Worm (Caenorhabditis elegans) whole organism, young adult: ENCODE measurements around the gene W10C6.2.

ENCODE experiments used
- F10E7.11 ChIP-seq: sonication (generic microtip); optimal IDR thresholded peaks from 2 replicates; lab custom pipeline; 2017; ENCODE audit warnings: mild to moderate bottlenecking, missing genetic modification characterization, moderate library complexity, missing compliant biosample characterization
- F39B2.1 ChIP-seq: fragments of 200-800 bp; sonication (Bioruptor generic); IDR thresholded peaks from 2 replicates; pipeline ENCODE4 v1.3.6; 2022; ENCODE audit warnings: missing genetic modification reagents, missing genetic modification characterization, missing compliant biosample characterization
- F49E8.2 ChIP-seq: sonication (generic microtip); optimal IDR thresholded peaks from 3 replicates; lab custom pipeline; 2017; ENCODE audit warnings: missing genetic modification characterization, mild to moderate bottlenecking, missing compliant biosample characterization, antibody characterized with exemption, moderate library complexity; ENCODE audit not compliant: insufficient read depth
- F57C9.4 ChIP-seq: sonication (generic microtip); optimal IDR thresholded peaks from 2 replicates; lab custom pipeline; 2017; ENCODE audit warnings: mild to moderate bottlenecking, missing genetic modification characterization, missing compliant biosample characterization
- K11D2.4 ChIP-seq: fragments of 200-800 bp; sonication (Bioruptor generic); IDR thresholded peaks from 2 replicates; pipeline ENCODE4 v1.3.6; 2022; ENCODE audit warnings: missing genetic modification reagents, missing genetic modification characterization, missing compliant biosample characterization
- K12H6.12 ChIP-seq: fragments of 200-800 bp; sonication (Bioruptor generic); optimal IDR thresholded peaks from 2 replicates; lab custom pipeline; 2018; ENCODE audit warnings: mild to moderate bottlenecking, missing genetic modification characterization, missing compliant biosample characterization
- Y53F4B.3 ChIP-seq: fragments of 200-800 bp; sonication (Bioruptor generic); IDR thresholded peaks from 2 replicates; pipeline ENCODE4 v1.3.6; 2022; ENCODE audit warnings: missing genetic modification reagents, missing genetic modification characterization, missing compliant biosample characterization
- ZK185.1 ChIP-seq: sonication (generic microtip); optimal IDR thresholded peaks from 2 replicates; lab custom pipeline; 2016; ENCODE audit warnings: mild to moderate bottlenecking, missing genetic modification characterization, missing compliant biosample characterization; ENCODE audit not compliant: poor library complexity, severe bottlenecking
- aptf-2 ChIP-seq: fragments of 200-800 bp; sonication (Bioruptor generic); conservative IDR thresholded peaks from 2 replicates; pipeline ENCODE4 v1.3.6; 2022; ENCODE audit warnings: missing genetic modification reagents, missing genetic modification characterization, missing compliant biosample characterization
- aptf-3 ChIP-seq: fragments of 200-800 bp; sonication (Bioruptor generic); IDR thresholded peaks from 2 replicates; pipeline ENCODE4 v1.3.6; 2022; ENCODE audit warnings: missing genetic modification characterization, missing compliant biosample characterization
- attf-5 ChIP-seq: fragments of 200-800 bp; sonication (Bioruptor generic); optimal IDR thresholded peaks from 2 replicates; lab custom pipeline; 2018; ENCODE audit warnings: mild to moderate bottlenecking, missing genetic modification characterization, missing compliant biosample characterization
- bed-1 ChIP-seq: fragments of 200-800 bp; sonication (Bioruptor generic); IDR thresholded peaks from 2 replicates; pipeline ENCODE4 v1.3.6; 2022; ENCODE audit warnings: missing genetic modification reagents, missing genetic modification characterization, missing compliant biosample characterization
- cebp-1 ChIP-seq, 2 experiments: fragments of 200-800 bp in 1 of 2; sonication (Bioruptor generic) in 1 of 2; sonication (generic microtip) in 1 of 2; IDR thresholded peaks in 1 of 2; optimal IDR thresholded peaks in 1 of 2; 2 replicates each; pipeline versions ENCODE4 v1.3.6 to Lab custom; 2017 to 2022; ENCODE audit warnings: missing compliant biosample characterization in 2 of 2, missing genetic modification characterization in 2 of 2, mild to moderate bottlenecking in 1 of 2, missing genetic modification reagents in 1 of 2, moderate library complexity in 1 of 2
- cebp-2 ChIP-seq: fragments of 200-800 bp; sonication (Bioruptor generic); IDR thresholded peaks from 2 replicates; pipeline ENCODE4 v1.3.6; 2022; ENCODE audit warnings: missing genetic modification characterization, missing compliant biosample characterization
- ceh-40 ChIP-seq: fragments of 200-800 bp; sonication (Bioruptor generic); IDR thresholded peaks from 2 replicates; pipeline ENCODE4 v1.3.6; 2022; ENCODE audit warnings: missing genetic modification characterization, missing compliant biosample characterization
- ceh-58 ChIP-seq: fragments of 200-800 bp; sonication (Bioruptor generic); IDR thresholded peaks from 2 replicates; pipeline ENCODE4 v1.3.6; 2022; ENCODE audit warnings: missing genetic modification characterization, missing compliant biosample characterization
- chd-7 ChIP-seq: sonication (generic microtip); optimal IDR thresholded peaks from 2 replicates; lab custom pipeline; 2016; ENCODE audit warnings: mild to moderate bottlenecking, missing genetic modification characterization, moderate library complexity, missing compliant biosample characterization
- die-1 ChIP-seq: sonication (generic microtip); optimal IDR thresholded peaks from 2 replicates; lab custom pipeline; 2016; ENCODE audit warnings: missing genotype, mild to moderate bottlenecking, missing genetic modification characterization, missing compliant biosample characterization
- dox-1 ChIP-seq: fragments of 200-800 bp; sonication (Bioruptor generic); IDR thresholded peaks from 2 replicates; pipeline ENCODE4 v1.3.6; 2022; ENCODE audit warnings: missing genetic modification reagents, missing genetic modification characterization, missing compliant biosample characterization
- dpff-1 ChIP-seq: sonication (generic microtip); optimal IDR thresholded peaks from 2 replicates; lab custom pipeline; 2017; ENCODE audit warnings: mild to moderate bottlenecking, missing genetic modification characterization, missing compliant biosample characterization
- dpl-1 ChIP-seq: fragments of 150-350 bp; optimal IDR thresholded peaks from 2 replicates; lab custom pipeline; 2014; ENCODE audit warnings: missing biosample characterization, missing genetic modification reagents, missing genetic modification characterization
- egl-18 ChIP-seq: fragments of 200-800 bp; sonication (Bioruptor generic); IDR thresholded peaks from 2 replicates; pipeline ENCODE4 v1.3.6; 2022; ENCODE audit warnings: missing genetic modification reagents, missing genetic modification characterization, missing compliant biosample characterization
- egrh-3 ChIP-seq: fragments of 200-800 bp; sonication (Bioruptor generic); IDR thresholded peaks from 2 replicates; pipeline ENCODE4 v1.3.6; 2022; ENCODE audit warnings: missing genetic modification reagents, missing genetic modification characterization, missing compliant biosample characterization
- ekl-4 ChIP-seq: fragments of 200-800 bp; sonication (Bioruptor generic); IDR thresholded peaks from 2 replicates; pipeline ENCODE4 v1.3.6; 2022; ENCODE audit warnings: missing genetic modification reagents, missing genetic modification characterization, missing compliant biosample characterization
- fkh-3 ChIP-seq: sonication (generic microtip); optimal IDR thresholded peaks from 2 replicates; lab custom pipeline; 2016; ENCODE audit warnings: mild to moderate bottlenecking, missing genetic modification characterization, missing compliant biosample characterization
- hlh-26 ChIP-seq: fragments of 200-800 bp; sonication (Bioruptor generic); conservative IDR thresholded peaks from 2 replicates; pipeline ENCODE4 v1.3.6; 2022; ENCODE audit warnings: missing genetic modification reagents, missing genetic modification characterization, missing compliant biosample characterization
- hrde-1 ChIP-seq: sonication (generic microtip); optimal IDR thresholded peaks from 2 replicates; lab custom pipeline; 2016; ENCODE audit warnings: missing genetic modification characterization, mild to moderate bottlenecking, missing compliant biosample characterization, moderate library complexity, missing genotype, missing genetic modification reagents, borderline replicate concordance
- hsf-1 ChIP-seq: fragments of 200-800 bp; sonication (Bioruptor generic); IDR thresholded peaks from 2 replicates; pipeline ENCODE4 v1.3.6; 2022; ENCODE audit warnings: missing genetic modification reagents, missing genetic modification characterization, missing compliant biosample characterization
- madf-8 ChIP-seq: fragments of 200-800 bp; sonication (Bioruptor generic); conservative IDR thresholded peaks from 2 replicates; pipeline ENCODE4 v1.3.6; 2022; ENCODE audit warnings: missing genetic modification reagents, missing genetic modification characterization, missing compliant biosample characterization
- mcd-1 ChIP-seq: fragments of 200-800 bp; sonication (Bioruptor generic); IDR thresholded peaks from 2 replicates; pipeline ENCODE4 v1.3.6; 2022; ENCODE audit warnings: missing genetic modification reagents, missing genetic modification characterization, missing compliant biosample characterization
- mel-28 ChIP-seq: sonication (generic microtip); optimal IDR thresholded peaks from 2 replicates; lab custom pipeline; 2016; ENCODE audit warnings: borderline replicate concordance, mild to moderate bottlenecking, missing genetic modification characterization, missing compliant biosample characterization
- mes-4 ChIP-seq: sonication (generic microtip); optimal IDR thresholded peaks from 2 replicates; lab custom pipeline; 2016; ENCODE audit warnings: missing genotype, missing genetic modification characterization, missing compliant biosample characterization
- mxl-1 ChIP-seq: sonication (generic microtip); optimal IDR thresholded peaks from 2 replicates; lab custom pipeline; 2016; ENCODE audit warnings: missing genetic modification characterization, missing compliant biosample characterization
- nfya-1 ChIP-seq: sonication (generic microtip); optimal IDR thresholded peaks from 2 replicates; lab custom pipeline; 2017; ENCODE audit warnings: antibody characterized with exemption, missing compliant biosample characterization, missing genetic modification characterization, borderline replicate concordance; ENCODE audit not compliant: insufficient read depth
- nfya-2 ChIP-seq: fragments of 200-800 bp; sonication (Bioruptor generic); IDR thresholded peaks from 2 replicates; pipeline ENCODE4 v1.3.6; 2022; ENCODE audit warnings: missing genetic modification reagents, missing genetic modification characterization, missing compliant biosample characterization
- nhr-27 ChIP-seq: fragments of 200-800 bp; sonication (Bioruptor generic); optimal IDR thresholded peaks from 2 replicates; lab custom pipeline; 2018; ENCODE audit warnings: mild to moderate bottlenecking, missing genetic modification characterization, moderate library complexity, missing compliant biosample characterization
- nhr-90 ChIP-seq: sonication (generic microtip); optimal IDR thresholded peaks from 2 replicates; lab custom pipeline; 2016; ENCODE audit warnings: missing genotype, mild to moderate bottlenecking, missing genetic modification characterization, missing compliant biosample characterization
- pha-4 ChIP-seq: fragments of 150-350 bp; sonication (generic microtip); optimal IDR thresholded peaks from 2 replicates; lab custom pipeline; 2014; ENCODE audit warnings: missing biosample characterization, missing genetic modification reagents, missing genetic modification characterization
- rcor-1 ChIP-seq: fragments of 200-800 bp; sonication (Bioruptor generic); IDR thresholded peaks from 2 replicates; pipeline ENCODE4 v1.3.6; 2022; ENCODE audit warnings: missing genetic modification reagents, missing genetic modification characterization, missing compliant biosample characterization
- snpc-4 ChIP-seq, 5 experiments: fragments of 150-350 bp in 1 of 5; sonication (generic microtip) in 4 of 5; optimal IDR thresholded peaks; 2 replicates each; lab custom pipeline; 2014 to 2018; ENCODE audit warnings: missing genetic modification characterization in 5 of 5, missing biosample characterization in 3 of 5, antibody characterized with exemption in 2 of 5, mild to moderate bottlenecking in 2 of 5, missing compliant biosample characterization in 2 of 5, missing genotype in 2 of 5, moderate library complexity in 2 of 5, missing genetic modification reagents in 1 of 5
- somi-1 ChIP-seq: fragments of 200-800 bp; sonication (Bioruptor generic); optimal IDR thresholded peaks from 2 replicates; lab custom pipeline; 2018; ENCODE audit warnings: mild to moderate bottlenecking, missing genetic modification characterization, missing compliant biosample characterization
- unc-130 ChIP-seq: sonication (generic microtip); optimal IDR thresholded peaks from 2 replicates; lab custom pipeline; 2016; ENCODE audit warnings: missing genetic modification reagents, missing genetic modification characterization, missing compliant biosample characterization
- xnd-1 ChIP-seq: sonication (generic microtip); optimal IDR thresholded peaks from 2 replicates; lab custom pipeline; 2016; ENCODE audit warnings: missing genotype, missing genetic modification reagents, missing genetic modification characterization, missing compliant biosample characterization
- ztf-22 ChIP-seq: fragments of 200-800 bp; sonication (Bioruptor generic); optimal IDR thresholded peaks from 2 replicates; lab custom pipeline; 2018; ENCODE audit warnings: mild to moderate bottlenecking, missing genetic modification characterization, moderate library complexity, missing compliant biosample characterization
- ztf-25 ChIP-seq: fragments of 200-800 bp; sonication (Bioruptor generic); IDR thresholded peaks from 2 replicates; pipeline ENCODE4 v1.3.6; 2022; ENCODE audit warnings: missing genetic modification reagents, missing genetic modification characterization, missing compliant biosample characterization
- ztf-28 ChIP-seq: fragments of 200-800 bp; sonication (Bioruptor generic); IDR thresholded peaks from 2 replicates; pipeline ENCODE4 v1.3.6; 2022; ENCODE audit warnings: missing genetic modification reagents, missing genetic modification characterization, missing compliant biosample characterization

The W10C6.2 gene

ce11 chrII:11097154-11097887, 24.4 kb downstream of the W10C6.2 start, which contains the start of the genes rpl-36.A and nuo-1 (continued):
- TF ChIP-seq F39B2.1 (GFP tag; lab: Robert Waterston, UW) (no peak), rcor-1 (0 out of 2 replicates have a peak, but pooled peaks have one; percentile 19), cebp-1 (GFP tag; IDR thresholded peaks at IDR 0.05; lab: Robert Waterston, UW) (no peak), cebp-1 (tag; optimal IDR thresholded peaks at IDR 0.05; lab: Kevin White, UChicago) (peak; percentile 49), dpl-1 (peak; percentile 22), F10E7.11 (tag; lab: Kevin White, UChicago) (no peak), chd-7 (tag; lab: Kevin White, UChicago) (no peak), aptf-3 (GFP tag; lab: Robert Waterston, UW) (no peak), nfya-1 (tag; lab: Kevin White, UChicago) (no peak), attf-5 (GFP tag; lab: Kevin White, UChicago) (peak; percentile 89), dpff-1 (tag; lab: Kevin White, UChicago) (no peak), ekl-4 (GFP tag; lab: Robert Waterston, UW) (0 out of 2 replicates have a peak, but pooled peaks have one; percentile 10), xnd-1 (tag; lab: Kevin White, UChicago) (no peak), ztf-28 (no peak), nhr-90 (tag; lab: Kevin White, UChicago) (no peak), ceh-58 (GFP tag; lab: Robert Waterston, UW) (no peak), mxl-1 (tag; lab: Kevin White, UChicago) (no peak), ceh-40 (GFP tag; lab: Robert Waterston, UW) (no peak), mes-4 (no peak), egl-18 (no peak), bed-1 (GFP tag; lab: Robert Waterston, UW) (no peak), hlh-26 (no peak), Y53F4B.3 (GFP tag; lab: Robert Waterston, UW) (no peak), somi-1 (GFP tag; lab: Kevin White, UChicago) (no peak), K11D2.4 (GFP tag; lab: Robert Waterston, UW) (0 out of 2 replicates have a peak, but pooled peaks have one; percentile 9), mcd-1 (GFP tag; lab: Robert Waterston, UW) (peak; percentile 70), nhr-27 (tag; lab: Kevin White, UChicago) (no peak), dox-1 (GFP tag; lab: Robert Waterston, UW) (peak; percentile 38; the same call in 1 of the 2 replicates), unc-130 (GFP tag; lab: Kevin White, UChicago) (no peak), cebp-2 (GFP tag; lab: Robert Waterston, UW) (no peak), ztf-22 (GFP tag; lab: Kevin White, UChicago) (no peak), F57C9.4 (no peak)

ce11 chrII:11096233-11096632, 25.5 kb downstream of the W10C6.2 start, which contains the start of gene nbs-1:
Gene nbs-1 (minus strand): TSS chrII:11096478.
- TF ChIP-seq ZK185.1, result no peak
- TF ChIP-seq mel-28 (tag; lab: Kevin White, UChicago), result no peak
- no peak for TF ChIP-seq mxl-1 (tag; lab: Kevin White, UChicago)
- no peak for TF ChIP-seq nfya-2 (GFP tag; lab: Robert Waterston, UW)
- no peak for TF ChIP-seq cebp-2 (GFP tag; lab: Robert Waterston, UW)
- TF ChIP-seq hrde-1 (tag; lab: Kevin White, UChicago), result peak; percentile 51
- TF ChIP-seq fkh-3 (tag; lab: Kevin White, UChicago), result peak; percentile 16
- TF ChIP-seq attf-5 (GFP tag; lab: Kevin White, UChicago), result no peak
- TF ChIP-seq aptf-2 (GFP tag; lab: Robert Waterston, UW), result no peak
- TF ChIP-seq hsf-1 (GFP tag; lab: Robert Waterston, UW), result peak; percentile 73
- no peak for TF ChIP-seq madf-8 (GFP tag; lab: Robert Waterston, UW)
- TF ChIP-seq ztf-25 (GFP tag; lab: Robert Waterston, UW), result no peak
- no peak for TF ChIP-seq K12H6.12 (tag; lab: Kevin White, UChicago)
- no peak for TF ChIP-seq die-1 (tag; lab: Kevin White, UChicago)
- no peak for TF ChIP-seq F49E8.2 (tag; lab: Kevin White, UChicago)
- peak; percentile 28 for TF ChIP-seq chd-7 (tag; lab: Kevin White, UChicago)
- TF ChIP-seq snpc-4 (GFP tag; optimal IDR thresholded peaks at IDR 0.05; lab: Kevin White, UChicago), result no peak
- no peak for TF ChIP-seq snpc-4 (tag; optimal IDR thresholded peaks at IDR 0.05; lab: Kevin White, UChicago)
- TF ChIP-seq egrh-3 (GFP tag; lab: Robert Waterston, UW), result no peak
- TF ChIP-seq pha-4 (tag; lab: Kevin White, UChicago), result no peak
